Worm (Caenorhabditis elegans) whole organism, L4/young adult: ENCODE results near the gene mig-6.

Experiments used
- W03F9.2 ChIP-seq: fragments of 150-350 bp; optimal IDR thresholded peaks from 2 replicates; lab custom pipeline; 2014; ENCODE audit warnings: missing biosample characterization, missing genetic modification characterization
- dao-5 ChIP-seq: sonication (generic microtip); optimal IDR thresholded peaks from 2 replicates; lab custom pipeline; 2016; ENCODE audit warnings: missing genotype, missing genetic modification characterization, moderate library complexity, missing compliant biosample characterization
- him-1 ChIP-seq: sonication (generic microtip); optimal IDR thresholded peaks from 2 replicates; lab custom pipeline; 2016; ENCODE audit warnings: missing genotype, missing genetic modification reagents, missing genetic modification characterization, missing compliant biosample characterization

DNA sequence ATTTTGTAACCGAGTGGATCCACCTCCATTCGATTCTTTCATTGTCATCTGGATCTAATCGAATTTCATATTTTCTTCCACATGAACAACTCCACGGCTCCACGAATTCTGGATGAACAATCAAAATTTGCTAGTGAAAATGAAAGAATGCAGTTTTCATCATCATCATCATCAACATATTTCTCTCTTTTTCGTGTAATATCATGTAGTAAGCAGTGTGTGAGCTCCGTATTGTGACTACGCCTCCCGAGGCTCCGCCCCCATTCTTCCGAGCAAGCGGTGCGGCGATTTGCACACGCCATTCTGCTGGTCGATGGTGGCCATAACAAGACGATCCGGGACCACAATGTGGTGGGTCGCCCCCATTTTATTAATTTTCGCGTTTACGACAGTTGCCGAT is 28.9 kb upstream of the mig-6 start, which contains the start of gene ZK742.7:
- TF ChIP-seq him-1 (tag; lab: Kevin White, UChicago): no peak
- TF ChIP-seq W03F9.2 (tag; lab: Kevin White, UChicago): no peak
- no peak for TF ChIP-seq dao-5 (tag; lab: Kevin White, UChicago)
